Fruit fly (Drosophila melanogaster) whole organism, adult: Measurements from ENCODE around the gene CG8064.
A peak's percentile ranks its signal among the peaks of the same experiment; 100 is the strongest.

Source experiments
- CG5204 ChIP-seq: fragments of 200-800 bp; sonication (Bioruptor generic); optimal IDR thresholded peaks from 2 replicates; lab custom pipeline; 2016; ENCODE audit warnings: missing biosample characterization, missing genetic modification characterization
- CG7045 ChIP-seq: fragments of 200-800 bp; sonication (Bioruptor generic); optimal IDR thresholded peaks from 2 replicates; lab custom pipeline; 2017; ENCODE audit warnings: missing biosample characterization, mild to moderate bottlenecking, missing genetic modification characterization
- cnc ChIP-seq, 2 experiments: fragments of >200 bp; optimal IDR thresholded peaks; 2 replicates each; lab custom pipeline; 2017
- tj ChIP-seq: fragments of 200-800 bp; sonication (Bioruptor generic); optimal IDR thresholded peaks from 3 replicates; lab custom pipeline; 2017; ENCODE audit warnings: missing biosample characterization, mild to moderate bottlenecking, missing genetic modification characterization, moderate library complexity

dm6 chr3R:18242089-18242955 lies 41.1 kb upstream of the CG8064 start, which contains the start of the genes CG7156 and 14-3-3epsilon:
- no peak for TF ChIP-seq cnc (optimal IDR thresholded peaks at IDR 0.05; lab: Kevin White, UChicago)
- TF ChIP-seq tj (GFP tag; lab: Kevin White, UChicago): no peak
- no peak for TF ChIP-seq CG5204 (GFP tag; lab: Kevin White, UChicago)
- TF ChIP-seq CG7045 (GFP tag; lab: Kevin White, UChicago): peak; percentile 22
